Worm (Caenorhabditis elegans) whole organism, midembryonic: ENCODE data around the gene Y66D12A.6.
A peak's percentile ranks its signal among the peaks of the same experiment; 100 is the strongest.

ENCODE experiments used
- T22C8.4 ChIP-seq: fragments of 200-800 bp; sonication (Bioruptor generic); IDR thresholded peaks from 2 replicates; pipeline ENCODE4 v1.3.6; 2022; ENCODE audit warnings: missing genetic modification characterization, missing compliant biosample characterization
- cog-1 ChIP-seq: sonication (generic microtip); optimal IDR thresholded peaks from 2 replicates; lab custom pipeline; 2016; ENCODE audit warnings: missing genetic modification characterization, missing compliant biosample characterization
- flt-1 ChIP-seq: fragments of 200-800 bp; sonication (Bioruptor generic); IDR thresholded peaks from 2 replicates; pipeline ENCODE4 v1.3.6; 2022; ENCODE audit warnings: missing genetic modification characterization, missing compliant biosample characterization
- klf-2 ChIP-seq: fragments of 200-800 bp; sonication (Bioruptor generic); conservative IDR thresholded peaks from 2 replicates; pipeline ENCODE4 v1.3.6; 2022; ENCODE audit warnings: missing genetic modification reagents, missing genetic modification characterization, missing compliant biosample characterization
- med-1 ChIP-seq: sonication (generic microtip); optimal IDR thresholded peaks from 2 replicates; lab custom pipeline; 2017; ENCODE audit warnings: missing genetic modification characterization, mild to moderate bottlenecking, missing compliant biosample characterization, antibody characterized with exemption, missing genetic modification reagents; ENCODE audit not compliant: insufficient read depth
- ref-1 ChIP-seq: fragments of 200-800 bp; sonication (Bioruptor generic); conservative IDR thresholded peaks from 2 replicates; pipeline ENCODE4 v1.3.6; 2022; ENCODE audit warnings: missing genetic modification reagents, missing genetic modification characterization, missing compliant biosample characterization
- tab-1 ChIP-seq: fragments of 200-800 bp; sonication (Bioruptor generic); IDR thresholded peaks from 2 replicates; pipeline ENCODE4 v1.3.6; 2022; ENCODE audit warnings: missing genetic modification characterization, missing compliant biosample characterization
- ztf-23 ChIP-seq: fragments of 200-800 bp; sonication (Bioruptor generic); IDR thresholded peaks from 2 replicates; pipeline ENCODE4 v1.3.6; 2022; ENCODE audit warnings: missing genetic modification reagents, missing genetic modification characterization, missing compliant biosample characterization
- ztf-29 ChIP-seq: fragments of 200-800 bp; sonication (Bioruptor generic); IDR thresholded peaks from 2 replicates; pipeline ENCODE4 v1.3.6; 2022; ENCODE audit warnings: missing genetic modification reagents, missing genetic modification characterization, missing compliant biosample characterization

Gene Y66D12A.6

ce11 chrIII:11607870-11608269 is 26.7 kb upstream of the Y66D12A.6 start, which contains the start of gene Y66D12A.1:
Y66D12A.1 (plus strand) TSS chrIII:11608170.
- TF ChIP-seq med-1 = no peak
- no peak for TF ChIP-seq ztf-23 (GFP tag; lab: Robert Waterston, UW)
- TF ChIP-seq T22C8.4 = no peak
- no peak for TF ChIP-seq klf-2 (GFP tag; lab: Robert Waterston, UW)
- TF ChIP-seq flt-1 (GFP tag; lab: Robert Waterston, UW) = no peak
- TF ChIP-seq ref-1 (GFP tag; lab: Robert Waterston, UW) = no peak
- no peak for TF ChIP-seq tab-1 (GFP tag; lab: Robert Waterston, UW)
- no peak for TF ChIP-seq ztf-29
- TF ChIP-seq cog-1 (tag; lab: Kevin White, UChicago) = no peak

DNA sequence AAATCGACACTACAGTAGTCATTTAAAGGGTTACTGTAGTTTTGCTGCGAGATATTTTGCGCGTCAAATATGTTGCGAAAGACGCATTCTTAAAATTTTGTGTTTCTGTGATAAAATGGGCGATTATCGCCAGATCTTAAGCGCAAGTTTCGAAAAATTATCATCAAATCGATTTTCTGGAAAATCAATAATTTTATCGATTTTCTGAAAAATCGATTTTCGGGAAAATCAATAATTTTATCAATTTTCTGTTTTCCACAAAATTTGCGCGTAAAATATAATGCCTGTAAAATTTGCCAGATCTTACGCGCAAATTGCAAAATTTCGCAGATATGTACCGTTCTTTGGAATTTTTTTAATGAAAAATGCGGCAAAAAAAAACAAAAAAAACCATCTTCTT is 10.9 kb upstream of the Y66D12A.6 start:
- TF ChIP-seq med-1 (no peak), T22C8.4 (peak; percentile 77), ref-1 (GFP tag; lab: Robert Waterston, UW) (no peak), cog-1 (tag; lab: Kevin White, UChicago) (no peak)

- TF ChIP-seq T22C8.4 (no peak), flt-1 (GFP tag; lab: Robert Waterston, UW) (no peak), ztf-29 (no peak), med-1 (no peak), tab-1 (GFP tag; lab: Robert Waterston, UW) (no peak), klf-2 (GFP tag; lab: Robert Waterston, UW) (no peak), ref-1 (GFP tag; lab: Robert Waterston, UW) (no peak), ztf-23 (GFP tag; lab: Robert Waterston, UW) (no peak), cog-1 (tag; lab: Kevin White, UChicago) (no peak)
Measured at ce11 chrIII:11590255-11590654, 9.1 kb upstream of the Y66D12A.6 start.

- TF ChIP-seq T22C8.4 = no peak
- no peak for TF ChIP-seq med-1
Measured at ce11 chrIII:11589311-11589710, 8.1 kb upstream of the Y66D12A.6 start.

DNA sequence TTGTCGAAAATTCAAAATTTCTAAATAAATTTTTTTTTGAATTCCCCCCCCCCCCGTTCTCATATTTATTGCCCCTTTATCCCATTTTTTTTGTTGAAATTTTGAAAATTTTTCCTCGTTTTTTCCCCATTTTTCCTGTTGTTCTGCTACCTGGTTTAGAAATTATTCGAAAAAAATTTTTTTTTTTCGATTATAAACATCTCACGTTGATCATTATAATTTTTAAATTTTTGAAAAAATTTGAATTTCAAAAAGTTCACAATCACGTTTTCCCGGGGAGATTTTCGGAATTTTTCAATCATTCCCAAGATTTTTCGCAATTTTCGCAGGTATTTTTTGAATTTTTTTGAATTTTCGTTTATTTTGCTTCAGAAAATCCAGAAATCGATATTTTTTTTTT is 7.7 kb upstream of the Y66D12A.6 start, which contains the start of gene Y66D12A.3:
Gene Y66D12A.3, plus strand, starts transcription at position 301 of the 400 bp plus-strand sequence.
- no peak for TF ChIP-seq klf-2 (GFP tag; lab: Robert Waterston, UW)
- no peak for TF ChIP-seq ref-1 (GFP tag; lab: Robert Waterston, UW)
- TF ChIP-seq T22C8.4 = no peak
- TF ChIP-seq med-1 = no peak
- TF ChIP-seq ztf-23 (GFP tag; lab: Robert Waterston, UW) = no peak
- TF ChIP-seq ztf-29 = no peak
- no peak for TF ChIP-seq tab-1 (GFP tag; lab: Robert Waterston, UW)
- TF ChIP-seq cog-1 (tag; lab: Kevin White, UChicago) = no peak
- no peak for TF ChIP-seq flt-1 (GFP tag; lab: Robert Waterston, UW)

- TF ChIP-seq tab-1 (GFP tag; lab: Robert Waterston, UW) (no peak), flt-1 (GFP tag; lab: Robert Waterston, UW) (no peak), ztf-29 (no peak), T22C8.4 (no peak), ztf-23 (GFP tag; lab: Robert Waterston, UW) (no peak), cog-1 (tag; lab: Kevin White, UChicago) (no peak)
Measured at ce11 chrIII:11582569-11582968, 1.4 kb upstream of the Y66D12A.6 start.

- TF ChIP-seq ref-1 (GFP tag; lab: Robert Waterston, UW) (no peak), ztf-23 (GFP tag; lab: Robert Waterston, UW) (no peak), med-1 (no peak), cog-1 (tag; lab: Kevin White, UChicago) (no peak), T22C8.4 (no peak), klf-2 (GFP tag; lab: Robert Waterston, UW) (no peak), tab-1 (GFP tag; lab: Robert Waterston, UW) (no peak)
Measured at ce11 chrIII:11580428-11580885, 745 bp downstream of the Y66D12A.6 start, which contains the start of gene Y66D12A.7. Y66D12A.7 (minus strand) TSS chrIII:11580478.

DNA sequence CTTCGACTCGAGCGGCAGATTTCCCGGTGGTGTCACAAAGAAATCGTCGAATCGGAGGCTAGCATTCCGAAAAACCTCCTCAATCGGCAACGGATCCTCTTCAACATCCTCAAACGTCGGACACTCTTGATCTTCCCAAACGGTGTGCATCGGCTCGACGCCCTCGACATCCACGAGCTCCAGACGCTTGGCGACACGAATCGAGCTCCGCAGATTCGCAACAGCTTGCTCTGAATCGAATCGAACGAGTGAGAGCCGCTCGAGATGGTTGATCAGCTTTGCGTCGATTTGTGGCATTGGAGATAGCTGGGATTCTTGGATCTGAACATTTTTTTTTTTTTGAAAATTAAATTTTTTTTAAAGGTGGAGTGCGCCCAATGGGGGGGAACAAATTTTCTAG is 1.8 kb downstream of the Y66D12A.6 start:
- TF ChIP-seq cog-1 (tag; lab: Kevin White, UChicago) (no peak), ztf-23 (GFP tag; lab: Robert Waterston, UW) (no peak)

- TF ChIP-seq flt-1 (GFP tag; lab: Robert Waterston, UW) = no peak
- TF ChIP-seq T22C8.4 = no peak
- TF ChIP-seq ztf-29 = no peak
- no peak for TF ChIP-seq cog-1 (tag; lab: Kevin White, UChicago)
- TF ChIP-seq klf-2 (GFP tag; lab: Robert Waterston, UW) = no peak
- no peak for TF ChIP-seq ztf-23 (GFP tag; lab: Robert Waterston, UW)
- no peak for TF ChIP-seq tab-1 (GFP tag; lab: Robert Waterston, UW)
- no peak for TF ChIP-seq ref-1 (GFP tag; lab: Robert Waterston, UW)
- no peak for TF ChIP-seq med-1
Measured at ce11 chrIII:11573921-11574320, 7.3 kb downstream of the Y66D12A.6 start, which contains the start of gene Y66D12A.8. Y66D12A.8 (plus strand) TSS chrIII:11574221.

DNA sequence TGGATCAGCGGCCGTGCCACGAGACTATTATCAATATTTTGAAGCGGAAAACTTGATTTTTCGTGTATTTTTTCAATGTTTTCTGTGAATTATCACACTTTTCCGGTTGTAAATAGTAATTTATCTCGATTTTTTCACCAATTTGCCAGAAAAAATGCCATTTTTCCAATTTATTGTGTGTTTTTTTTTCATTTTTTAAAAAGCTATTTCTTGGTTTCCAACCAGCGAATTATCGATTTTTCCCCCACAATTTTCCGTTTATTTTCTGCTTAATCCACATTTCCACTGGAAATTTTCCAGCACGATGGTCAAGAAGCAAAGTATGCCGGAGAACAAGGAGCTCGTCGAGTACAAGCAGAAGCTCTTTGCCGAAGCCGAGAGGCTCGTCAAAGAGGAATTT is 13.4 kb downstream of the Y66D12A.6 start, which contains the start of gene psme-3:
Gene psme-3, plus strand, starts transcription at position 301 of the 400 bp plus-strand sequence.
- TF ChIP-seq med-1 (no peak), tab-1 (GFP tag; lab: Robert Waterston, UW) (no peak), klf-2 (GFP tag; lab: Robert Waterston, UW) (no peak), ref-1 (GFP tag; lab: Robert Waterston, UW) (no peak), T22C8.4 (no peak), flt-1 (GFP tag; lab: Robert Waterston, UW) (no peak), cog-1 (tag; lab: Kevin White, UChicago) (no peak), ztf-23 (GFP tag; lab: Robert Waterston, UW) (no peak), ztf-29 (no peak)

DNA sequence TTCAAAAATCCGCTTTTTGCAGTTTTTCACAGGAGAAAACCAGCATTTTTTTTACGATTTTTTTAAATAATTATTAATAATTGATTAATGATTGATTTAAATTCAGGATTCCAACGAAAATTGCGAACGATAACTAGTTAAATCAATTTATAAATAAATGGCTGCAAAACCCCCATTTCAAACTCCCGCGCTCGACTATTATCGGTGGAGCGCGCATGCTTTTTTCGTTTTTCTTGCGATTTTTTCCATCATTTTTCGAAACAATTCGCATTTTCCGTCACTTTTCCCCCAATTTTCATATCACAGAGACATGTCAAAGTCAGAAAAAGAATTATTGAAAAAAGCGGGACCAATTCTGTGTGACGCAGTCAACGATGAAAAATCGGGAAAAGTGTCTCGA is 15.6 kb downstream of the Y66D12A.6 start, which contains the start of gene Y66D12A.10:
Gene Y66D12A.10, plus strand, starts transcription at position 273 of the 400 bp plus-strand sequence.
- no peak for TF ChIP-seq flt-1 (GFP tag; lab: Robert Waterston, UW)
- no peak for TF ChIP-seq T22C8.4
- TF ChIP-seq ztf-23 (GFP tag; lab: Robert Waterston, UW) = no peak
- TF ChIP-seq ref-1 (GFP tag; lab: Robert Waterston, UW) = no peak
- TF ChIP-seq med-1 = no peak
- TF ChIP-seq ztf-29 = no peak
- no peak for TF ChIP-seq cog-1 (tag; lab: Kevin White, UChicago)
- no peak for TF ChIP-seq klf-2 (GFP tag; lab: Robert Waterston, UW)
- no peak for TF ChIP-seq tab-1 (GFP tag; lab: Robert Waterston, UW)
